Fruit fly (Drosophila melanogaster) whole organism, embryonic: ENCODE measurements around the gene Roc1b.

Source experiments
- Aef1 ChIP-seq: fragments of 200-800 bp; sonication (Bioruptor generic); IDR thresholded peaks from 3 replicates; pipeline ENCODE4 v1.3.6; 2022; ENCODE audit warnings: missing biosample characterization, missing genetic modification characterization
- Asciz ChIP-seq: fragments of 200-800 bp; sonication (Bioruptor generic); optimal IDR thresholded peaks from 2 replicates; lab custom pipeline; 2017; ENCODE audit warnings: missing biosample characterization, mild to moderate bottlenecking, missing genetic modification characterization, missing genetic modification reagents
- CG10267 ChIP-seq: fragments of 200-800 bp; sonication (Bioruptor generic); optimal IDR thresholded peaks from 2 replicates; lab custom pipeline; 2018; ENCODE audit warnings: missing biosample characterization, mild to moderate bottlenecking, missing genetic modification characterization, moderate library complexity
- CG12071 ChIP-seq: fragments of 200-800 bp; sonication (Bioruptor generic); optimal IDR thresholded peaks from 3 replicates; lab custom pipeline; 2018; ENCODE audit warnings: missing biosample characterization, mild to moderate bottlenecking, missing genetic modification characterization
- CG12659 ChIP-seq: fragments of 200-800 bp; sonication (Bioruptor generic); optimal IDR thresholded peaks from 3 replicates; lab custom pipeline; 2017; ENCODE audit warnings: mild to moderate bottlenecking, missing biosample characterization, missing genetic modification reagents, missing genetic modification characterization
- CG13287 ChIP-seq: fragments of 200-800 bp; sonication (Bioruptor generic); IDR thresholded peaks from 2 replicates; pipeline ENCODE4 v1.3.6; 2022; ENCODE audit warnings: missing biosample characterization, missing genetic modification characterization; ENCODE audit not compliant: partially characterized antibody
- CG14014 ChIP-seq: fragments of 200-800 bp; sonication (Bioruptor generic); IDR thresholded peaks from 2 replicates; pipeline ENCODE4 v1.3.6; 2022; ENCODE audit warnings: missing biosample characterization, missing genetic modification characterization
- CG14860 ChIP-seq: fragments of 200-800 bp; sonication (Bioruptor generic); IDR thresholded peaks from 3 replicates; pipeline ENCODE4 v1.3.6; 2022; ENCODE audit warnings: missing biosample characterization, missing genetic modification characterization; ENCODE audit not compliant: partially characterized antibody
- CG15514 ChIP-seq: fragments of 200-800 bp; sonication (Bioruptor generic); optimal IDR thresholded peaks from 3 replicates; lab custom pipeline; 2017; ENCODE audit warnings: missing biosample characterization, missing genetic modification characterization, mild to moderate bottlenecking, moderate library complexity, missing genetic modification reagents
- CG1603 ChIP-seq: fragments of 200-800 bp; sonication (Bioruptor generic); optimal IDR thresholded peaks from 2 replicates; lab custom pipeline; 2019; ENCODE audit warnings: missing biosample characterization, mild to moderate bottlenecking, missing genetic modification characterization, moderate library complexity
- CG17359 ChIP-seq: fragments of 200-800 bp; sonication (Bioruptor generic); optimal IDR thresholded peaks from 3 replicates; lab custom pipeline; 2018; ENCODE audit warnings: missing biosample characterization, mild to moderate bottlenecking, missing genetic modification characterization, moderate library complexity
- CG17385 ChIP-seq: fragments of 200-800 bp; sonication (Bioruptor generic); optimal IDR thresholded peaks from 3 replicates; lab custom pipeline; 2018; ENCODE audit warnings: missing biosample characterization, mild to moderate bottlenecking, missing genetic modification characterization
- CG17802 ChIP-seq: fragments of 200-800 bp; sonication (Bioruptor generic); optimal IDR thresholded peaks from 2 replicates; lab custom pipeline; 2018; ENCODE audit warnings: missing biosample characterization, mild to moderate bottlenecking, missing genetic modification characterization, moderate library complexity
- CG17829 ChIP-seq: fragments of 200-800 bp; optimal IDR thresholded peaks from 2 replicates; lab custom pipeline; 2019; ENCODE audit warnings: missing biosample characterization, mild to moderate bottlenecking, missing genetic modification characterization, moderate library complexity
- CG2199 ChIP-seq: fragments of 200-800 bp; sonication (Bioruptor generic); IDR thresholded peaks from 3 replicates; pipeline ENCODE4 v1.3.6; 2022; ENCODE audit warnings: missing biosample characterization, missing genetic modification characterization
- CG31388 ChIP-seq: fragments of 200-800 bp; sonication (Bioruptor generic); optimal IDR thresholded peaks from 2 replicates; lab custom pipeline; 2016; ENCODE audit warnings: missing biosample characterization, missing genetic modification characterization
- CG42726 ChIP-seq: fragments of 200-800 bp; sonication (Bioruptor generic); IDR thresholded peaks from 2 replicates; pipeline ENCODE4 v1.3.6; 2022; ENCODE audit warnings: missing biosample characterization, missing genetic modification characterization; ENCODE audit not compliant: partially characterized antibody
- CG4617 ChIP-seq: fragments of 200-800 bp; sonication (Bioruptor generic); optimal IDR thresholded peaks from 3 replicates; lab custom pipeline; 2016; ENCODE audit warnings: missing biosample characterization, missing genetic modification characterization, borderline replicate concordance
- CG7839 ChIP-seq: fragments of 200-800 bp; sonication (Bioruptor generic); optimal IDR thresholded peaks from 3 replicates; lab custom pipeline; 2018; ENCODE audit warnings: missing biosample characterization, mild to moderate bottlenecking, missing genetic modification characterization, moderate library complexity
- CG7987 ChIP-seq: fragments of 200-800 bp; sonication (Bioruptor generic); optimal IDR thresholded peaks from 2 replicates; lab custom pipeline; 2018; ENCODE audit warnings: missing biosample characterization, mild to moderate bottlenecking, missing genetic modification characterization, moderate library complexity
- CG8290 ChIP-seq, 3 experiments: fragments of 200-800 bp; sonication (Bioruptor generic); optimal IDR thresholded peaks; 2 replicates each; lab custom pipeline; 2016 to 2019; ENCODE audit warnings: missing biosample characterization in 3 of 3, missing genetic modification characterization in 3 of 3, mild to moderate bottlenecking in 2 of 3, moderate library complexity in 1 of 3
- Camta ChIP-seq: fragments of 200-800 bp; sonication (Bioruptor generic); optimal IDR thresholded peaks from 2 replicates; lab custom pipeline; 2016; ENCODE audit warnings: missing biosample characterization, missing genetic modification characterization
- Dp ChIP-seq: fragments of 200-800 bp; sonication (Bioruptor generic); optimal IDR thresholded peaks from 2 replicates; lab custom pipeline; 2018; ENCODE audit warnings: missing biosample characterization, mild to moderate bottlenecking, missing genetic modification characterization, moderate library complexity
- E2f2 ChIP-seq: fragments of 200-800 bp; sonication (Bioruptor generic); IDR thresholded peaks from 2 replicates; pipeline ENCODE4 v1.3.6; 2022; ENCODE audit warnings: missing biosample characterization, missing genetic modification characterization
- Mad ChIP-seq: fragments of 200-800 bp; sonication (Bioruptor generic); optimal IDR thresholded peaks from 2 replicates; lab custom pipeline; 2016; ENCODE audit warnings: missing biosample characterization, missing genetic modification characterization
- Scr ChIP-seq: fragments of 200-800 bp; sonication (Bioruptor generic); IDR thresholded peaks from 2 replicates; pipeline ENCODE4 v1.3.6; 2022; ENCODE audit warnings: missing biosample characterization, missing genetic modification characterization; ENCODE audit not compliant: partially characterized antibody
- Taf1 ChIP-seq: fragments of 200-800 bp; sonication (Bioruptor generic); IDR thresholded peaks from 2 replicates; pipeline ENCODE4 v1.3.6; 2022; ENCODE audit warnings: missing biosample characterization, missing genetic modification characterization
- ac ChIP-seq: fragments of 200-800 bp; sonication (Bioruptor generic); optimal IDR thresholded peaks from 3 replicates; lab custom pipeline; 2017; ENCODE audit warnings: missing biosample characterization, mild to moderate bottlenecking, missing genetic modification characterization
- amos ChIP-seq: fragments of 200-800 bp; sonication (Bioruptor generic); IDR thresholded peaks from 2 replicates; pipeline ENCODE4 v1.3.6; 2022; ENCODE audit warnings: missing biosample characterization, missing genetic modification characterization; ENCODE audit not compliant: partially characterized antibody
- ash1 ChIP-seq: fragments of 200-800 bp; sonication (Bioruptor generic); optimal IDR thresholded peaks from 2 replicates; lab custom pipeline; 2018; ENCODE audit warnings: missing biosample characterization, mild to moderate bottlenecking, missing genetic modification characterization
- bbx ChIP-seq: fragments of 200-800 bp; sonication (Bioruptor generic); IDR thresholded peaks from 2 replicates; pipeline ENCODE4 v1.3.6; 2022; ENCODE audit warnings: missing biosample characterization, missing genetic modification characterization; ENCODE audit not compliant: partially characterized antibody
- dm ChIP-seq: fragments of 200-800 bp; sonication (Bioruptor generic); optimal IDR thresholded peaks from 3 replicates; lab custom pipeline; 2016; ENCODE audit warnings: missing biosample characterization, missing genetic modification characterization
- ewg ChIP-seq: fragments of 200-800 bp; sonication (Bioruptor generic); optimal IDR thresholded peaks from 3 replicates; lab custom pipeline; 2017; ENCODE audit warnings: mild to moderate bottlenecking, missing biosample characterization, missing genetic modification reagents, missing genetic modification characterization
- gcm ChIP-seq: fragments of 200-800 bp; sonication (Bioruptor generic); optimal IDR thresholded peaks from 2 replicates; lab custom pipeline; 2019; ENCODE audit warnings: missing biosample characterization, mild to moderate bottlenecking, missing genetic modification characterization, moderate library complexity
- hbn ChIP-seq: fragments of 200-800 bp; sonication (Bioruptor generic); IDR thresholded peaks from 2 replicates; pipeline ENCODE4 v1.3.6; 2022; ENCODE audit warnings: missing biosample characterization, missing genetic modification characterization; ENCODE audit not compliant: partially characterized antibody
- kay ChIP-seq: fragments of 200-800 bp; sonication (Bioruptor generic); optimal IDR thresholded peaks from 2 replicates; lab custom pipeline; 2016; ENCODE audit warnings: missing biosample characterization, missing genetic modification characterization
- lbe ChIP-seq: fragments of 200-800 bp; sonication (Bioruptor generic); optimal IDR thresholded peaks from 2 replicates; lab custom pipeline; 2016; ENCODE audit warnings: missing biosample characterization, mild to moderate bottlenecking, missing genetic modification characterization
- nerfin-2 ChIP-seq: fragments of 200-800 bp; sonication (Bioruptor generic); IDR thresholded peaks from 2 replicates; pipeline ENCODE4 v1.3.6; 2022; ENCODE audit warnings: missing biosample characterization, missing genetic modification characterization; ENCODE audit not compliant: partially characterized antibody
- nmo ChIP-seq: fragments of 200-800 bp; sonication (Bioruptor generic); optimal IDR thresholded peaks from 2 replicates; lab custom pipeline; 2018; ENCODE audit warnings: missing biosample characterization, mild to moderate bottlenecking, missing genetic modification characterization, moderate library complexity
- phol ChIP-seq: fragments of 200-800 bp; sonication (Bioruptor generic); optimal IDR thresholded peaks from 3 replicates; lab custom pipeline; 2018; ENCODE audit warnings: missing biosample characterization, mild to moderate bottlenecking, missing genetic modification characterization, moderate library complexity
- sqz ChIP-seq: fragments of 200-800 bp; sonication (Bioruptor generic); optimal IDR thresholded peaks from 3 replicates; lab custom pipeline; 2018; ENCODE audit warnings: missing biosample characterization, mild to moderate bottlenecking, missing genetic modification characterization
- sr ChIP-seq: fragments of 200-800 bp; sonication (Bioruptor generic); IDR thresholded peaks from 3 replicates; pipeline ENCODE4 v1.3.6; 2022; ENCODE audit warnings: missing biosample characterization, missing genetic modification characterization
- trh ChIP-seq: fragments of 200-800 bp; sonication (Bioruptor generic); optimal IDR thresholded peaks from 2 replicates; lab custom pipeline; 2016; ENCODE audit warnings: missing biosample characterization, missing genetic modification characterization
- twi ChIP-seq: fragments of 200-800 bp; optimal IDR thresholded peaks from 2 replicates; lab custom pipeline; 2019; ENCODE audit warnings: missing biosample characterization, mild to moderate bottlenecking, missing genetic modification characterization, moderate library complexity
- vnd ChIP-seq: fragments of 200-800 bp; sonication (Bioruptor generic); IDR thresholded peaks from 3 replicates; pipeline ENCODE4 v1.3.6; 2022; ENCODE audit warnings: missing biosample characterization, missing genetic modification characterization; ENCODE audit not compliant: partially characterized antibody
- zen ChIP-seq: fragments of 200-800 bp; sonication (Bioruptor generic); optimal IDR thresholded peaks from 3 replicates; lab custom pipeline; 2018; ENCODE audit warnings: missing biosample characterization, mild to moderate bottlenecking, missing genetic modification characterization, moderate library complexity

Gene Roc1b

dm6 chr3L:321495-321894 lies 36.3 kb upstream of the Roc1b start (continued):
- no peak for TF ChIP-seq CG12071
- TF ChIP-seq gcm (GFP tag; lab: Kevin White, UChicago) = peak; percentile 13
- TF ChIP-seq ac (GFP tag; lab: Kevin White, UChicago) = peak; percentile 41
- no peak for TF ChIP-seq ash1 (GFP tag; lab: Kevin White, UChicago)
- TF ChIP-seq twi (tag; lab: Kevin White, UChicago) = peak; percentile 58
- TF ChIP-seq ewg (GFP tag; lab: Kevin White, UChicago) = peak; percentile 46

- peak; percentile 71 for TF ChIP-seq Scr
- TF ChIP-seq CG14014 = no peak
- TF ChIP-seq vnd = peak; percentile 34; the same call in 1 of the 3 replicates
- TF ChIP-seq CG17829 = peak; percentile 33
- TF ChIP-seq nerfin-2 (GFP tag; lab: Robert Waterston, UW) = peak; percentile 12; the same call in 1 of the 2 replicates
- peak; percentile 25 for TF ChIP-seq CG8290 (GFP tag; optimal IDR thresholded peaks at IDR 0.05; lab: Kevin White, UChicago)
- no peak for TF ChIP-seq CG8290 (tag; optimal IDR thresholded peaks at IDR 0.05; lab: Kevin White, UChicago)
- no peak for TF ChIP-seq Taf1
- TF ChIP-seq CG14860 (GFP tag; lab: Robert Waterston, UW) = peak; percentile 59
- peak; percentile 41 for TF ChIP-seq CG1603 (tag; lab: Kevin White, UChicago)
- no peak for TF ChIP-seq Aef1 (GFP tag; lab: Robert Waterston, UW)
- peak; percentile 36; the same call in 1 of the 2 replicates for TF ChIP-seq CG42726 (GFP tag; lab: Robert Waterston, UW)
- TF ChIP-seq CG4617 (GFP tag; lab: Kevin White, UChicago) = peak; percentile 44
- peak; percentile 41 for TF ChIP-seq lbe (GFP tag; lab: Kevin White, UChicago)
- peak; percentile 21 for TF ChIP-seq CG7987 (GFP tag; lab: Kevin White, UChicago)
- TF ChIP-seq CG17385 = peak; percentile 70
- TF ChIP-seq phol (tag; lab: Kevin White, UChicago) = peak; percentile 27
- TF ChIP-seq CG17802 (tag; lab: Kevin White, UChicago) = no peak
- TF ChIP-seq amos (GFP tag; lab: Robert Waterston, UW) = peak; percentile 76
- TF ChIP-seq trh (GFP tag; lab: Kevin White, UChicago) = no peak
- peak; percentile 96 for TF ChIP-seq CG10267 (tag; lab: Kevin White, UChicago)
- TF ChIP-seq CG12659 (GFP tag; lab: Kevin White, UChicago) = peak; percentile 16
- TF ChIP-seq CG7839 = no peak
- TF ChIP-seq Asciz (GFP tag; lab: Kevin White, UChicago) = no peak
- TF ChIP-seq Dp = peak; percentile 90
- peak; percentile 90 for TF ChIP-seq E2f2 (GFP tag; lab: Robert Waterston, UW)
- peak; percentile 17 for TF ChIP-seq CG15514 (GFP tag; lab: Kevin White, UChicago)
- TF ChIP-seq nmo (GFP tag; lab: Kevin White, UChicago) = peak; percentile 16
- TF ChIP-seq kay (GFP tag; lab: Kevin White, UChicago) = peak; percentile 50
- no peak for TF ChIP-seq Mad (GFP tag; lab: Kevin White, UChicago)
- peak; percentile 74; the same call in 1 of the 2 replicates for TF ChIP-seq hbn
- TF ChIP-seq CG17359 (tag; lab: Kevin White, UChicago) = no peak
- TF ChIP-seq Camta (GFP tag; lab: Kevin White, UChicago) = no peak
- peak; percentile 85 for TF ChIP-seq sqz (GFP tag; lab: Kevin White, UChicago)
- peak; percentile 58; the same call in 1 of the 2 replicates for TF ChIP-seq bbx (GFP tag; lab: Robert Waterston, UW)
- peak; percentile 81 for TF ChIP-seq CG13287 (GFP tag; lab: Robert Waterston, UW)
- TF ChIP-seq zen (tag; lab: Kevin White, UChicago) = no peak
- 0 out of 3 replicates have a peak, but pooled peaks have one; percentile 39 for TF ChIP-seq CG2199 (GFP tag; lab: Robert Waterston, UW)
- TF ChIP-seq CG31388 (GFP tag; lab: Kevin White, UChicago) = no peak
- peak; percentile 97 for TF ChIP-seq dm (GFP tag; lab: Kevin White, UChicago)
- no peak for TF ChIP-seq sr (GFP tag; lab: Robert Waterston, UW)
Observed at dm6 chr3L:324486-324885, 33.3 kb upstream of the Roc1b start, which contains the start of gene CG32344. Gene CG32344, minus strand, starts transcription at chr3L:324720.
